Fruit fly (Drosophila melanogaster) whole organism, pupa: ENCODE measurements around the gene CG5181.
A peak's percentile ranks its signal among the peaks of the same experiment; 100 is the strongest.

Source experiments
- CG10348 ChIP-seq: fragments of 200-800 bp; sonication (Bioruptor generic); IDR thresholded peaks from 2 replicates; pipeline ENCODE4 v1.3.6; 2022; ENCODE audit warnings: missing biosample characterization, missing genetic modification characterization
- CG12605 ChIP-seq: fragments of 200-800 bp; sonication (Bioruptor generic); IDR thresholded peaks from 2 replicates; pipeline ENCODE4 v1.3.6; 2022; ENCODE audit warnings: missing biosample characterization, missing genetic modification characterization
- CG13204 ChIP-seq: fragments of 200-800 bp; sonication (Bioruptor generic); optimal IDR thresholded peaks from 2 replicates; lab custom pipeline; 2018; ENCODE audit warnings: missing biosample characterization, mild to moderate bottlenecking, missing genetic modification characterization, moderate library complexity
- CG14655 ChIP-seq: fragments of 200-800 bp; sonication (Bioruptor generic); optimal IDR thresholded peaks from 3 replicates; lab custom pipeline; 2017; ENCODE audit warnings: mild to moderate bottlenecking, missing biosample characterization, missing genetic modification reagents, missing genetic modification characterization
- CG15710 ChIP-seq: fragments of 200-800 bp; sonication (Bioruptor generic); optimal IDR thresholded peaks from 2 replicates; lab custom pipeline; 2018; ENCODE audit warnings: missing biosample characterization, mild to moderate bottlenecking, missing genetic modification characterization, moderate library complexity
- CG17806 ChIP-seq: fragments of 200-800 bp; sonication (Bioruptor generic); optimal IDR thresholded peaks from 2 replicates; lab custom pipeline; 2018; ENCODE audit warnings: missing biosample characterization, mild to moderate bottlenecking, missing genetic modification characterization, moderate library complexity
- CG32121 ChIP-seq: fragments of 200-800 bp; sonication (Bioruptor generic); IDR thresholded peaks from 2 replicates; pipeline ENCODE4 v1.3.6; 2022; ENCODE audit warnings: missing biosample characterization, missing genetic modification characterization
- CG34367 ChIP-seq: fragments of 200-800 bp; sonication (Bioruptor generic); optimal IDR thresholded peaks from 2 replicates; lab custom pipeline; 2018; ENCODE audit warnings: missing biosample characterization, mild to moderate bottlenecking, missing genetic modification characterization
- CG4496 ChIP-seq: fragments of 200-800 bp; sonication (Bioruptor generic); IDR thresholded peaks from 3 replicates; pipeline ENCODE4 v1.3.6; 2022; ENCODE audit warnings: missing biosample characterization, missing genetic modification characterization
- CG8159 ChIP-seq: fragments of 200-800 bp; sonication (Bioruptor generic); optimal IDR thresholded peaks from 3 replicates; lab custom pipeline; 2018; ENCODE audit warnings: missing biosample characterization, mild to moderate bottlenecking, missing genetic modification characterization, moderate library complexity
- CG8301 ChIP-seq: fragments of 200-800 bp; sonication (Bioruptor generic); optimal IDR thresholded peaks from 2 replicates; lab custom pipeline; 2018; ENCODE audit warnings: missing biosample characterization, mild to moderate bottlenecking, missing genetic modification characterization
- CG9948 ChIP-seq: fragments of 200-800 bp; sonication (Bioruptor generic); optimal IDR thresholded peaks from 2 replicates; lab custom pipeline; 2018; ENCODE audit warnings: missing biosample characterization, mild to moderate bottlenecking, missing genetic modification characterization, moderate library complexity
- D1 ChIP-seq: fragments of 200-800 bp; sonication (Bioruptor generic); optimal IDR thresholded peaks from 2 replicates; lab custom pipeline; 2018; ENCODE audit warnings: missing biosample characterization, mild to moderate bottlenecking, missing genetic modification characterization, moderate library complexity
- EcR ChIP-seq: fragments of 200-800 bp; sonication (Bioruptor generic); optimal IDR thresholded peaks from 3 replicates; lab custom pipeline; 2019; ENCODE audit warnings: missing biosample characterization, missing genetic modification characterization, mild to moderate bottlenecking, moderate library complexity, missing genetic modification reagents
- Ets98B ChIP-seq: fragments of 200-800 bp; sonication (Bioruptor generic); IDR thresholded peaks from 2 replicates; pipeline ENCODE4 v1.3.6; 2022; ENCODE audit warnings: missing biosample characterization, missing genetic modification characterization
- Pif1A ChIP-seq: fragments of 200-800 bp; sonication (Bioruptor generic); optimal IDR thresholded peaks from 3 replicates; lab custom pipeline; 2016; ENCODE audit warnings: missing biosample characterization, missing genetic modification characterization
- Pif1B ChIP-seq: fragments of 200-800 bp; sonication (Bioruptor generic); optimal IDR thresholded peaks from 3 replicates; lab custom pipeline; 2016; ENCODE audit warnings: missing biosample characterization, missing genetic modification characterization
- Snoo ChIP-seq: fragments of 200-800 bp; sonication (Bioruptor generic); optimal IDR thresholded peaks from 3 replicates; lab custom pipeline; 2017; ENCODE audit warnings: missing biosample characterization, mild to moderate bottlenecking, missing genetic modification characterization, inconsistent platforms
- fd96Ca ChIP-seq: fragments of 200-800 bp; sonication (Bioruptor generic); IDR thresholded peaks from 3 replicates; pipeline ENCODE4 v1.3.6; 2022; ENCODE audit warnings: missing biosample characterization, missing genetic modification characterization
- gl ChIP-seq: fragments of 200-800 bp; sonication (Bioruptor generic); optimal IDR thresholded peaks from 2 replicates; lab custom pipeline; 2018; ENCODE audit warnings: missing biosample characterization, mild to moderate bottlenecking, missing genetic modification characterization
- rn ChIP-seq: fragments of 200-800 bp; sonication (Bioruptor generic); IDR thresholded peaks from 2 replicates; pipeline ENCODE4 v1.3.6; 2022; ENCODE audit warnings: missing biosample characterization, missing genetic modification characterization

Gene CG5181

dm6 chr2L:7427786-7428137 lies 18.2 kb upstream of the CG5181 start:
- TF ChIP-seq CG15710 (tag; lab: Kevin White, UChicago) = no peak
- no peak for TF ChIP-seq Ets98B
- no peak for TF ChIP-seq CG8159 (tag; lab: Kevin White, UChicago)
- no peak for TF ChIP-seq Pif1A (GFP tag; lab: Kevin White, UChicago)
- TF ChIP-seq rn = no peak
- no peak for TF ChIP-seq CG13204
- no peak for TF ChIP-seq CG8301 (tag; lab: Kevin White, UChicago)
- TF ChIP-seq CG32121 = no peak
- no peak for TF ChIP-seq EcR
- TF ChIP-seq CG34367 (tag; lab: Kevin White, UChicago) = no peak
- TF ChIP-seq CG4496 (GFP tag; lab: Robert Waterston, UW) = no peak
- no peak for TF ChIP-seq CG12605 (GFP tag; lab: Robert Waterston, UW)
- TF ChIP-seq gl (tag; lab: Kevin White, UChicago) = no peak
- no peak for TF ChIP-seq Pif1B (GFP tag; lab: Kevin White, UChicago)
- TF ChIP-seq CG17806 (tag; lab: Kevin White, UChicago) = no peak
- TF ChIP-seq fd96Ca (GFP tag; lab: Robert Waterston, UW) = no peak

DNA sequence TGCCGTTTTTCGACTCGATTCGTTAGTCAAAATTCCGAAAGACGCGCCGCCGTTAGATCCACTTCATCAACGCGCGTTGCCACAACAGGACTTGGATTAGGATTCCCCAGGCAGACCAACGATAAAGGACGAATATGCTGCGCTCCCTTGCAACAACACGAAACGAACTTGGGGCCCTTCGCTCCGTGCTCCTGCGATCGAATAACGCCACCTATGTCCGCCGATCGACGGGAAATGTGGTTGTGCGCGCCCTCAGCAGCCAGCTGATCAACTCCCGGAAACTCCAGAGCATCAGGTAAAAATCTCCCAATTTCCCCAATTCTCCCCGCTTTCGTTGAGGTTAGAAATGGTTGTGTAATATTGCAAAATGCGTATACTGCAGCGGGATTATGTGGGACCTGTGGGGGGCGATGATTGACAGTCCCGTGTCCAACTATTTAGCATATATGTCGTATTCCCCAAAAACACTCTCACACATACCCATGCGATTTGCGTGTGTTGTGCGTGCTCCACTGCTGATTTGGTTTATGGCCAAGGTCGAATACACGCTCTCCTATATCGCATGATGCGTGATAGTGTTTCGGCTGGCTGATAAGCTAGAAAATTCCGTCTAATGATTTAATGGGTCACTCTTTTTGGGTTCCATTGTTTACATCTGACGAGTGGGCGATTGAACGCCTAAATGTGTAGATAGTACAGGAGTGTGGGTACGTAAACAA lies 17.6 kb upstream of the CG5181 start:
- TF ChIP-seq gl (tag; lab: Kevin White, UChicago) (no peak), EcR (peak; percentile 17)

DNA sequence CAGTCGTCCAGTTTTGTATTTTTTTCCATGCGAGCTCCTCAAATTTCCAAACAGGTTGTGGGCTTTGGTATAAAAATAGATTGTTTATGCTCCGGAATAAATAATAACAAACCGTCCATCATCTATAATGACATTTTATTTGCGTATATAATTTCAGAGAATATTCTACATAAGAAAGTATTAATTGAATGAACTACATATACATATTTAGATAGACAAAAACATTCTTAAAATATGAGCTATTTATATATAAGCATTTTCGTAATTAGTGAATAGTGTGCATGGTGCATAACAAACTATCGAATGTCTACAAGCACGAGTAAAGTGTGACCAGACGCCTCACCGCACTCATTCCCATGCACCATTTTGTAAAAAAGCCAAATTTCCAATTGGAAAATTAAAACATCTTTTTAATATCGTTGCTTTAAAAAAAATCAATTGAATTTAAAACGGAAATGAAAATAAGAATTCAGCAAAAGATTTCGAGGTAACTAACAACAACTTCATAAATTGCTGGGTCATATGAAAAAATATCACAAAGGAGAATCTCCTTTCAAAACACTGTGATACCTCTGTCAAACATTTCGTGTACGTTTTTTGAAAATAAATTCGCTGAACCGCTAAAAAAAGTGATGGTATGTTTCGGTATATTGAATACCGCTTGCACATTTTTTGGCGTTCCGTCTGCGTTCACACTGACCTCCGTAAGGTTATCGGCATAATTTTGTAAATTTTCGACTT lies 16.9 kb upstream of the CG5181 start, which contains the start of gene muc:
Gene muc, plus strand, starts transcription at position 541 of the 741 bp plus-strand sequence.
- TF ChIP-seq D1 (no peak), CG12605 (GFP tag; lab: Robert Waterston, UW) (peak; percentile 18; the same call in 1 of the 2 replicates), CG15710 (tag; lab: Kevin White, UChicago) (peak; percentile 2), CG10348 (GFP tag; lab: Robert Waterston, UW) (no peak), CG17806 (tag; lab: Kevin White, UChicago) (peak; percentile 18), rn (no peak), Ets98B (0 out of 2 replicates have a peak, but pooled peaks have one; percentile 21), CG9948 (no peak), CG13204 (no peak), Snoo (tag; lab: Kevin White, UChicago) (no peak), CG4496 (GFP tag; lab: Robert Waterston, UW) (no peak), CG32121 (no peak), CG34367 (tag; lab: Kevin White, UChicago) (no peak), CG8301 (tag; lab: Kevin White, UChicago) (peak; percentile 4), Pif1A (GFP tag; lab: Kevin White, UChicago) (no peak), CG8159 (tag; lab: Kevin White, UChicago) (peak; percentile 30), fd96Ca (GFP tag; lab: Robert Waterston, UW) (no peak), gl (tag; lab: Kevin White, UChicago) (no peak), EcR (no peak), Pif1B (GFP tag; lab: Kevin White, UChicago) (no peak), CG14655 (GFP tag; lab: Kevin White, UChicago) (peak; percentile 21)

DNA sequence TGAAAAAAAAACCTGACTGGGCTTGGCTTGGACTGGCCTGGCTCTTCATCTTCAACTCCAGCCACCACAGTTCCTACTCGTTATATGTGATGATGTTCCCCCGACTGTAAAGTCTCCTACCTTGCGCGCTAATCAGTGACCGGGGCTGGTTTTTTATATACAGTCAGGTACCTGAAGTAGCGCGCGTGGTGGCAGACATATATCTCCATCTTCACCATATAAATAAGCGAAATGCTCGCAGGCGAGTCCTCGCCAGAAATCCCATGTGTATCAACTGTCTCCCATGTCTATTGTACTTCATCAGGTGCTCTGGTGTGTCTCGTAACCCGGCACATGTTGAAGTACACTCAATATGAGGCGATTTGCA lies 16.1 kb upstream of the CG5181 start:
- peak; percentile 19 for TF ChIP-seq EcR
- no peak for TF ChIP-seq gl (tag; lab: Kevin White, UChicago)
- TF ChIP-seq, all 21 proteins: peak for 1

dm6 chr2L:7424907-7425689 lies 15.5 kb upstream of the CG5181 start:
- peak; percentile 61 for TF ChIP-seq CG8159 (tag; lab: Kevin White, UChicago)
- TF ChIP-seq CG14655 (GFP tag; lab: Kevin White, UChicago) = peak; percentile 62
- TF ChIP-seq CG34367 (tag; lab: Kevin White, UChicago) = peak; percentile 47
- TF ChIP-seq Pif1B (GFP tag; lab: Kevin White, UChicago) = peak; percentile 52
- TF ChIP-seq rn = peak; percentile 64
- TF ChIP-seq CG4496 (GFP tag; lab: Robert Waterston, UW) = peak; percentile 92; the same call in 2 of the 3 replicates
- no peak for TF ChIP-seq gl (tag; lab: Kevin White, UChicago)
- peak; percentile 77 for TF ChIP-seq CG12605 (GFP tag; lab: Robert Waterston, UW)
- no peak for TF ChIP-seq CG10348 (GFP tag; lab: Robert Waterston, UW)
- peak; percentile 87 for TF ChIP-seq Ets98B
- peak; percentile 77 for TF ChIP-seq Snoo (tag; lab: Kevin White, UChicago)
- peak; percentile 86 for TF ChIP-seq CG32121
- no peak for TF ChIP-seq CG13204
- TF ChIP-seq CG17806 (tag; lab: Kevin White, UChicago) = peak; percentile 54
- peak; percentile 43 for TF ChIP-seq CG9948
- TF ChIP-seq Pif1A (GFP tag; lab: Kevin White, UChicago) = peak; percentile 72
- TF ChIP-seq CG15710 (tag; lab: Kevin White, UChicago) = peak; percentile 39
- TF ChIP-seq EcR = peak; percentile 94
- TF ChIP-seq D1 = no peak
- TF ChIP-seq CG8301 (tag; lab: Kevin White, UChicago) = peak; percentile 60
- TF ChIP-seq fd96Ca (GFP tag; lab: Robert Waterston, UW) = peak; percentile 90
